Fruit fly (Drosophila melanogaster) whole organism, adult: ENCODE measurements around the gene CG7208.

Experiments
- CG7101 ChIP-seq: fragments of 200-800 bp; sonication (Bioruptor generic); optimal IDR thresholded peaks from 2 replicates; lab custom pipeline; 2018; ENCODE audit warnings: missing biosample characterization, mild to moderate bottlenecking, missing genetic modification characterization, moderate library complexity
- Mnt ChIP-seq: fragments of 200-800 bp; sonication (Bioruptor generic); optimal IDR thresholded peaks from 2 replicates; lab custom pipeline; 2016; ENCODE audit warnings: missing biosample characterization, mild to moderate bottlenecking, missing genetic modification characterization
- toe ChIP-seq: fragments of 200-800 bp; sonication (Bioruptor generic); optimal IDR thresholded peaks from 2 replicates; lab custom pipeline; 2016; ENCODE audit warnings: missing biosample characterization, missing genetic modification characterization

dm6 chr3R:18226809-18227157, 41.3 kb upstream of the CG7208 start:
- TF ChIP-seq toe (GFP tag; lab: Kevin White, UChicago) (no peak), Mnt (GFP tag; lab: Kevin White, UChicago) (no peak), CG7101 (tag; lab: Kevin White, UChicago) (no peak)
